Fruit fly (Drosophila melanogaster) whole organism, adult: ENCODE measurements around the gene CadN.

Source experiments
- CG5204 ChIP-seq: fragments of 200-800 bp; sonication (Bioruptor generic); optimal IDR thresholded peaks from 2 replicates; lab custom pipeline; 2016; ENCODE audit warnings: missing biosample characterization, missing genetic modification characterization
- CG7045 ChIP-seq: fragments of 200-800 bp; sonication (Bioruptor generic); optimal IDR thresholded peaks from 2 replicates; lab custom pipeline; 2017; ENCODE audit warnings: missing biosample characterization, mild to moderate bottlenecking, missing genetic modification characterization
- CG7101 ChIP-seq: fragments of 200-800 bp; sonication (Bioruptor generic); optimal IDR thresholded peaks from 2 replicates; lab custom pipeline; 2018; ENCODE audit warnings: missing biosample characterization, mild to moderate bottlenecking, missing genetic modification characterization, moderate library complexity
- Clk ChIP-seq: fragments of 200-800 bp; sonication (Bioruptor generic); optimal IDR thresholded peaks from 2 replicates; lab custom pipeline; 2017; ENCODE audit warnings: missing biosample characterization, missing genetic modification characterization
- Hr96 ChIP-seq: fragments of 200-800 bp; sonication (Bioruptor generic); optimal IDR thresholded peaks from 2 replicates; lab custom pipeline; 2016; ENCODE audit warnings: missing biosample characterization, missing genetic modification characterization

DNA sequence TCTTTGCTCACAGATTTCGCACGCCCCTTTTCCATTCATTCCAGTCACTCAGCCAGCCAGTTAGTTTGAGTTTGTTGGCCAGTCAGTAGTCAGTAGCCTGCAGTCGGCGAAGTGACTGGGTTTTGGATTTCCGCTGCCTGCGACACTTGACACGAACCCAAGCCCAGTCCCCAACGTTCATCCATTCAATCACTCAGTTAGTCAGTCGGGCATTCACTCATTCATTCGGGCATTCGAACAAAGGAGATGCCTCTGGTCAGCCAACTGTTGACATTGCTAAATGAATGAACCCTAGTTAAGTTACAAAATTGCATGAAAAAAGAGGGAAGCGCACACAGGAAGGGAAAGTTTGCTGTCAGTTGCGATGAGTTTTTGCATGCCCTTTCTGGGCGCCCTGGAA, 15.0 kb downstream of the CadN start:
- TF ChIP-seq CG7101 (tag; lab: Kevin White, UChicago) (no peak), Hr96 (GFP tag; lab: Kevin White, UChicago) (no peak), CG5204 (no peak), CG7045 (no peak), Clk (GFP tag; lab: Kevin White, UChicago) (no peak)
